Worm (Caenorhabditis elegans) whole organism, L4/young adult: ENCODE data around the gene eri-1.
A peak's percentile ranks its signal among the peaks of the same experiment; 100 is the strongest.

Experiments
- W03F9.2 ChIP-seq: fragments of 150-350 bp; optimal IDR thresholded peaks from 2 replicates; lab custom pipeline; 2014; ENCODE audit warnings: missing biosample characterization, missing genetic modification characterization
- dao-5 ChIP-seq: sonication (generic microtip); optimal IDR thresholded peaks from 2 replicates; lab custom pipeline; 2016; ENCODE audit warnings: missing genotype, missing genetic modification characterization, moderate library complexity, missing compliant biosample characterization
- him-1 ChIP-seq: sonication (generic microtip); optimal IDR thresholded peaks from 2 replicates; lab custom pipeline; 2016; ENCODE audit warnings: missing genotype, missing genetic modification reagents, missing genetic modification characterization, missing compliant biosample characterization

Gene eri-1

ce11 chrIV:386576-386975 is 33.2 kb downstream of the eri-1 start, which contains the start of gene T07A9.14:
T07A9.14 (plus strand) TSS chrIV:386699.
- no peak for TF ChIP-seq him-1 (tag; lab: Kevin White, UChicago)
- TF ChIP-seq dao-5 (tag; lab: Kevin White, UChicago), result no peak
- no peak for TF ChIP-seq W03F9.2 (tag; lab: Kevin White, UChicago)

ce11 chrIV:385150-385937 is 34.4 kb downstream of the eri-1 start, which contains the start of gene rps-24:
rps-24 (plus strand) TSS chrIV:385887.
- peak; percentile 87 for TF ChIP-seq W03F9.2 (tag; lab: Kevin White, UChicago)
- peak; percentile 51 for TF ChIP-seq him-1 (tag; lab: Kevin White, UChicago)
- TF ChIP-seq dao-5 (tag; lab: Kevin White, UChicago), result peak; percentile 48

ce11 chrIV:383135-383731 is 36.5 kb downstream of the eri-1 start, which contains the start of gene spl-1:
spl-1 (minus strand) TSS chrIV:383185.
- TF ChIP-seq him-1 (tag; lab: Kevin White, UChicago), result no peak

ce11 chrIV:379605-380004 is 40.2 kb downstream of the eri-1 start:
- TF ChIP-seq him-1 (tag; lab: Kevin White, UChicago) (no peak), W03F9.2 (tag; lab: Kevin White, UChicago) (no peak), dao-5 (tag; lab: Kevin White, UChicago) (no peak)

ce11 chrIV:378838-379237 is 40.9 kb downstream of the eri-1 start:
- TF ChIP-seq W03F9.2 (tag; lab: Kevin White, UChicago) (no peak), him-1 (tag; lab: Kevin White, UChicago) (no peak), dao-5 (tag; lab: Kevin White, UChicago) (no peak)

ce11 chrIV:378367-378766 is 41.4 kb downstream of the eri-1 start:
- TF ChIP-seq him-1 (tag; lab: Kevin White, UChicago), result no peak
- no peak for TF ChIP-seq dao-5 (tag; lab: Kevin White, UChicago)
- TF ChIP-seq W03F9.2 (tag; lab: Kevin White, UChicago), result no peak

- no peak for TF ChIP-seq W03F9.2 (tag; lab: Kevin White, UChicago)
- TF ChIP-seq dao-5 (tag; lab: Kevin White, UChicago), result no peak
- no peak for TF ChIP-seq him-1 (tag; lab: Kevin White, UChicago)
These were observed 42.0 kb downstream of the eri-1 start for ce11 chrIV:377791-378190.

- no peak for TF ChIP-seq him-1 (tag; lab: Kevin White, UChicago)
- no peak for TF ChIP-seq W03F9.2 (tag; lab: Kevin White, UChicago)
- no peak for TF ChIP-seq dao-5 (tag; lab: Kevin White, UChicago)
These were observed 43.8 kb downstream of the eri-1 start, which contains the start of gene fln-1 for ce11 chrIV:375915-376314. fln-1 (minus strand) TSS chrIV:376015.

ce11 chrIV:373963-374362 is 45.8 kb downstream of the eri-1 start:
- TF ChIP-seq W03F9.2 (tag; lab: Kevin White, UChicago) (no peak), him-1 (tag; lab: Kevin White, UChicago) (no peak)

ce11 chrIV:372146-372789 is 47.5 kb downstream of the eri-1 start:
- TF ChIP-seq dao-5 (tag; lab: Kevin White, UChicago) (no peak), W03F9.2 (tag; lab: Kevin White, UChicago) (no peak), him-1 (tag; lab: Kevin White, UChicago) (no peak)

ce11 chrIV:366406-366805 is 53.4 kb downstream of the eri-1 start:
- no peak for TF ChIP-seq him-1 (tag; lab: Kevin White, UChicago)
- TF ChIP-seq W03F9.2 (tag; lab: Kevin White, UChicago), result no peak
- TF ChIP-seq dao-5 (tag; lab: Kevin White, UChicago), result no peak
